Worm (Caenorhabditis elegans) whole organism, dauer: ENCODE measurements around the gene R10D12.1.

Experiments used
- unc-62 ChIP-seq: sonication (generic microtip); optimal IDR thresholded peaks from 2 replicates; lab custom pipeline; 2017; ENCODE audit warnings: missing biosample characterization, missing genetic modification reagents, missing genetic modification characterization

Gene R10D12.1

ce11 chrV:13936052-13936451, 1.6 kb upstream of the R10D12.1 start:
- TF ChIP-seq unc-62 = no peak

- TF ChIP-seq unc-62 = no peak
Measured at ce11 chrV:13935423-13935822, 978 bp upstream of the R10D12.1 start.

ce11 chrV:13931952-13932351, 2.5 kb downstream of the R10D12.1 start:
- no peak for TF ChIP-seq unc-62

- TF ChIP-seq unc-62 = no peak
Measured at ce11 chrV:13931225-13931624, 3.2 kb downstream of the R10D12.1 start, which contains the start of gene C06B3.16. C06B3.16 (plus strand) TSS chrV:13931525.

- TF ChIP-seq unc-62 = no peak
Measured at ce11 chrV:13929503-13929902, 4.9 kb downstream of the R10D12.1 start, which contains the start of gene srxa-13. srxa-13 (plus strand) TSS chrV:13929803.

ce11 chrV:13926398-13926797, 8.0 kb downstream of the R10D12.1 start, which contains the start of gene srxa-12:
srxa-12 (plus strand) TSS chrV:13926698.
- no peak for TF ChIP-seq unc-62

- TF ChIP-seq unc-62 = no peak
Measured at ce11 chrV:13923851-13924250, 10.6 kb downstream of the R10D12.1 start, which contains the start of gene srxa-11. srxa-11 (plus strand) TSS chrV:13924151.

ce11 chrV:13920730-13921129, 13.7 kb downstream of the R10D12.1 start, which contains the start of gene srx-42:
srx-42 (plus strand) TSS chrV:13921030.
- TF ChIP-seq unc-62 = no peak

- TF ChIP-seq unc-62 = no peak
Measured at ce11 chrV:13918341-13918740, 16.1 kb downstream of the R10D12.1 start, which contains the start of gene str-250. str-250 (plus strand) TSS chrV:13918641.

ce11 chrV:13916196-13916595, 18.2 kb downstream of the R10D12.1 start, which contains the start of gene str-252:
str-252 (plus strand) TSS chrV:13916496.
- TF ChIP-seq unc-62 = no peak

- no peak for TF ChIP-seq unc-62
Measured at ce11 chrV:13915390-13915789, 19.1 kb downstream of the R10D12.1 start, which contains the start of gene gcy-32. gcy-32 (minus strand) TSS chrV:13915490.

ce11 chrV:13909400-13909799, 25.0 kb downstream of the R10D12.1 start, which contains the start of gene C06B3.7:
C06B3.7 (plus strand) TSS chrV:13909686.
- TF ChIP-seq unc-62 = no peak

- no peak for TF ChIP-seq unc-62
Measured at ce11 chrV:13908916-13909176, 25.6 kb downstream of the R10D12.1 start, which contains the start of gene C06B3.6. C06B3.6 (minus strand) TSS chrV:13908967.

ce11 chrV:13908120-13908915, 26.1 kb downstream of the R10D12.1 start:
- TF ChIP-seq unc-62 = no peak

ce11 chrV:13907557-13908104, 26.8 kb downstream of the R10D12.1 start:
- no peak for TF ChIP-seq unc-62

- TF ChIP-seq unc-62 = no peak
Measured at ce11 chrV:13906166-13906565, 28.3 kb downstream of the R10D12.1 start, which contains the start of gene stdh-1. stdh-1 (plus strand) TSS chrV:13906492.

- no peak for TF ChIP-seq unc-62
Measured at ce11 chrV:13904446-13904845, 30.0 kb downstream of the R10D12.1 start, which contains the start of gene stdh-3. stdh-3 (plus strand) TSS chrV:13904611.

ce11 chrV:13902495-13902894, 31.9 kb downstream of the R10D12.1 start, which contains the start of gene C06B3.1:
C06B3.1 (plus strand) TSS chrV:13902795.
- TF ChIP-seq unc-62 = no peak
